Worm (Caenorhabditis elegans): ENCODE data around the gene ech-8.

Gene ech-8

DNA sequence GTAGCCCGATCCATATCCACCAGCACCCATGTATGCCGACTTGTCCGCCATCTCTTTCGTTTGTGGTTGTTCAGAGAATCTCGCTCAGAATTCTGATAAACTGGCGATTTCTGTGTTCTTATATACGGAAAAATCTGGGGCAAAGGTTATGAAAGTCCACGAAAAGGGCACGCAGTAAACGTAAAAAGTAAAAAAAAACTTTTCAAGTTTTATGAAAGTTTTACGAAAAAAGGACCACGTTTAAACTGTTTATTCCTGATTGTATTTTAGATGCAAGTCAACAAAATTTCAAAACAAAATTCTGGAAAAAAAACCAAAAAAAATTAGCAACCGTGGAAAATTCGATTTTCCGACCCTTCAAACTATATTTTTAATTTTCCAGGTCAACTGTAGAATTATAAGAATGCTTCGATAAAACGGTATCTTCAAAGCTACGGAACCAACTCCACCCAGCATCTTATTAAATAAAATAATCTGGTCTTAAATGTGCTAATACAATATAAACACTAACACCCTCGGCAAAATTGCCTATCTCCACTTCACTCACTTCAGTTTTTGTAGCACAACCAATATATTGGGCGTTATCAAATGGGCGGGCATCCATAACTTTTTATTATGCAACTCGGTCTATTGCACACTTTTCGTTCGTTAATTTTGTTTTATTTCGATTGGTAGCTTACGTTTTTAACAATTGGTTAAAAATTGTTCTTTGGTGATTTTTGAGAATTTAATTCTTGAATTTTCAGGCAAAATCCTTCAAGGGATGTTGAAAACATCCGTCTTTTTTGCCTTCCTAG, 30.4 kb upstream of the ech-8 start, which contains the start of the genes nspd-7 and Y43C5A.2:
Gene nspd-7 (minus strand): TSS at position 51 of the 797 bp plus-strand sequence.
Gene Y43C5A.2 (plus strand): TSS at position 747 of the 797 bp plus-strand sequence.
- peak; percentile 69 for TF ChIP-seq elt-2 (tag; optimal IDR thresholded peaks at IDR 0.05)
- TF ChIP-seq ceh-63 (GFP tag; optimal IDR thresholded peaks at IDR 0.05): no peak
- no peak for TF ChIP-seq snpc-4 (tag; optimal IDR thresholded peaks at IDR 0.05)
- no peak for TF ChIP-seq efl-1 (optimal IDR thresholded peaks at IDR 0.05)
- TF ChIP-seq efl-1 (GFP tag; optimal IDR thresholded peaks at IDR 0.05 in 1 of 2): peak in 1 of 2 experiments; percentile 24
- TF ChIP-seq aly-2 (tag; optimal IDR thresholded peaks at IDR 0.05): no peak
- TF ChIP-seq mef-2 (tag; optimal IDR thresholded peaks at IDR 0.05): no peak
- no peak for TF ChIP-seq efl-3 (GFP tag; optimal IDR thresholded peaks at IDR 0.05)

DNA sequence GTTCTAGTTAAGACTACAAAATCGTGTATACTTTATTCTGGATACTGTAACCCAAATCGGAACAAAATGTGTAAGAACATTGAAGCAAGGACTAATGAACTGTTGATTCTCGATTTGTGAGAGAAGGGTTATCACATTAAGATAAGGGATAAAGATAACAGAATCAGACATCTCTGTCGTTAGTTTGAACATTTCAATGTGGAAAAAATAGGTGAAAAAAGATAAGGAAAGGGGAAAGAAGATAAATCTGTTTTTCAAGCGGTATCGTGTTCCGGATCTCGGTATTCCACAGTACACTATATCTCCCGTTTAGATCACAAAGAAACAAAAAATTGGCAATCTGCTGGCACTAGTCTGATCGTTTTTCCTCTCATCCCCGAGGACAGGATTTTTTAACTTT, 22.1 kb upstream of the ech-8 start:
- no peak for TF ChIP-seq snpc-4 (tag; optimal IDR thresholded peaks at IDR 0.05)
- TF ChIP-seq nhr-85 (tag): peak; percentile 79
- peak in 4 of 6 experiments; percentile 64 to 94 (median 82) for TF ChIP-seq elt-3 (tag; optimal IDR thresholded peaks at IDR 0.05)
- peak; percentile 49 for TF ChIP-seq lin-14 (GFP tag; optimal IDR thresholded peaks at IDR 0.05)
- TF ChIP-seq blmp-1 (tag; optimal IDR thresholded peaks at IDR 0.05): peak; percentile 79
- peak in 1 of 2 experiments; percentile 19 for TF ChIP-seq lsy-2 (tag; optimal IDR thresholded peaks at IDR 0.05)
- no peak for TF ChIP-seq fos-1 (tag; optimal IDR thresholded peaks at IDR 0.05)

DNA sequence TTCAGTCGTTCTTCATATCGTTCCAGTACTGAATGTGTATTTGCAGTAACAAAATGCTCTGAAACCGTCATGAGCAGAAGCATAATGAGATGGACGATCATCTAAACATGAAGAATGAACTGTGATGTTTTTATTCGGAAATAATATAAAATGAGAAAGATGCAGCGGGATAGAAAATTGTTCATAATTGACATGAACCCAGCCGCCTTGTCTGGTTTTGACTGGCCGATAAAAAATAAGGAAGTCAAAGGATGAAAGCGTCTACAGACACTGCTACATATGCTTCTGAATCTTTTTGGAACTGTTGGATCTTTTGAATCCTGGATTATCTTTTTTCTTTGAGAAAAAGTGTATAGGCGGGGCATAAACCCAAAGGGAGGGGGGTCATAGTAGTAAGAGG, 20.6 kb upstream of the ech-8 start, which contains the start of gene F01G10.9:
Gene F01G10.9 (minus strand): TSS at position 101 of the 400 bp plus-strand sequence.
- TF ChIP-seq sptf-1 (tag; optimal IDR thresholded peaks at IDR 0.05) (no peak), efl-1 (optimal IDR thresholded peaks at IDR 0.05) (no peak), efl-1 (GFP tag; optimal IDR thresholded peaks at IDR 0.05 in 1 of 2) (peak in 1 of 2 experiments; percentile 19), blmp-1 (tag; optimal IDR thresholded peaks at IDR 0.05) (peak; percentile 24)

DNA sequence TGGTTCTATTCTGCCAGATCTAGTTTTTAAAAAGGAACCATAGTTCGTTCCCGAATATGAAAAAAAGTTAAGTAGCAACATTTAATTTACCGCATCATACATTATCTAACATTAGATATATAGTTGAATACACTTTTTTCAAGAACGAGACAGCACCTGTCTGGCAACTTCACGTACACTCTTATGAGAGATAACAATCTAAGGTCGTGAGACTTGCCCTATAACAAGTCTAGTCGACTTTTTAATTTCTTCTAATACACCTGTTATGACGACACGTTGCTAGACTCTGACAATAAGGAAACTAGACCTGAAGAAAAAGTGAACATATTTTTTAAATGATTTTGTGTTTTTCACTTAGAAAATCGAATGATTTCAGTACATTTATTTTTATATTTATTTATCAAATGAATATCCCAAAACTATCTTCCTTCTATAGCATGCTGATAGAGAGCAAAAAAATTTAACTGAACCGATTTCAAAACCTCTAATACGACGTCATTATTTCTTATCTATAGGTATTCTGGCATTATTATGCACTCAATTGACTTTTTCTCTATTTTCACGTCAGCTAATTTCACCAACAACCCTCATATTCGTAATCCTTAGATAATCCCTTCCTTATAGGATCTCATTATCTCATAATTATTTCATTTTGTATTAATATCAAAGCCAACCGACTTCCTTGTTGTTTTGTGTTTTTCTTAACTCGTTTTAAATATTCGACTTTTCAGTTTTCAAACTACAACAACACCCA, 14.1 kb upstream of the ech-8 start:
- TF ChIP-seq grh-1 (GFP tag; IDR thresholded peaks at IDR 0.05): no peak
- TF ChIP-seq tbx-2 (tag; optimal IDR thresholded peaks at IDR 0.05): no peak
- no peak for TF ChIP-seq pag-3 (tag; optimal IDR thresholded peaks at IDR 0.05; ENCODE audit: borderline replicate concordance, insufficient read depth)
- TF ChIP-seq ceh-63 (GFP tag; optimal IDR thresholded peaks at IDR 0.05): no peak
- TF ChIP-seq nhr-28 (tag; optimal IDR thresholded peaks at IDR 0.05): no peak
- TF ChIP-seq dsc-1 (tag; optimal IDR thresholded peaks at IDR 0.05): peak; percentile 98
- TF ChIP-seq C04F5.9 (tag; optimal IDR thresholded peaks at IDR 0.05): no peak
- TF ChIP-seq nhr-77 (tag; optimal IDR thresholded peaks at IDR 0.05): no peak
- no peak for TF ChIP-seq Y116A8C.19 (tag; optimal IDR thresholded peaks at IDR 0.05; ENCODE audit: borderline replicate concordance)
- TF ChIP-seq lin-39 (tag; optimal IDR thresholded peaks at IDR 0.05): no peak
- no peak for TF ChIP-seq hlh-4 (tag; optimal IDR thresholded peaks at IDR 0.05)
- TF ChIP-seq swsn-7 (tag; optimal IDR thresholded peaks at IDR 0.05): no peak
- no peak for TF ChIP-seq unc-62 (GFP tag; optimal IDR thresholded peaks at IDR 0.05)
- TF ChIP-seq snpc-4 (tag; optimal IDR thresholded peaks at IDR 0.05): no peak
- TF ChIP-seq skn-1 (tag; optimal IDR thresholded peaks at IDR 0.05): no peak
- TF ChIP-seq dpl-1 (GFP tag; optimal IDR thresholded peaks at IDR 0.05): no peak
- no peak for TF ChIP-seq rnt-1 (tag; optimal IDR thresholded peaks at IDR 0.05)
- 0 out of 2 replicates have a peak, but pooled peaks have one; percentile 6 for TF ChIP-seq ceh-88 (GFP tag; IDR thresholded peaks at IDR 0.05)
- no peak for TF ChIP-seq fkh-4 (tag; optimal IDR thresholded peaks at IDR 0.05; ENCODE audit: borderline replicate concordance)
- TF ChIP-seq efl-1 (optimal IDR thresholded peaks at IDR 0.05): no peak
- TF ChIP-seq efl-1 (GFP tag; optimal IDR thresholded peaks at IDR 0.05 in 1 of 2): peak in 1 of 2 experiments; percentile 77
- TF ChIP-seq ceh-90 (tag; optimal IDR thresholded peaks at IDR 0.05): no peak
- no peak for TF ChIP-seq nhr-85 (tag)
- TF ChIP-seq nhr-71 (tag; optimal IDR thresholded peaks at IDR 0.05): no peak
- TF ChIP-seq zag-1 (tag; optimal IDR thresholded peaks at IDR 0.05): no peak
- TF ChIP-seq jun-1 (tag; optimal IDR thresholded peaks at IDR 0.05): no peak
- TF ChIP-seq lir-3 (tag; optimal IDR thresholded peaks at IDR 0.05; ENCODE audit: poor library complexity): no peak
- no peak for TF ChIP-seq ztf-4 (tag; optimal IDR thresholded peaks at IDR 0.05)
- TF ChIP-seq pax-3 (tag; optimal IDR thresholded peaks at IDR 0.05): peak; percentile 60
- no peak for TF ChIP-seq elt-2 (tag; optimal IDR thresholded peaks at IDR 0.05)
- peak; percentile 11 for TF ChIP-seq lin-15B (tag; optimal IDR thresholded peaks at IDR 0.05)
- no peak for TF ChIP-seq hpl-2 (GFP tag; optimal IDR thresholded peaks at IDR 0.05)
- no peak for TF ChIP-seq nhr-20 (tag; optimal IDR thresholded peaks at IDR 0.05)

Data from whole organism, L1 larva.